Worm (Caenorhabditis elegans): ENCODE results near the gene K02A6.3.

DNA sequence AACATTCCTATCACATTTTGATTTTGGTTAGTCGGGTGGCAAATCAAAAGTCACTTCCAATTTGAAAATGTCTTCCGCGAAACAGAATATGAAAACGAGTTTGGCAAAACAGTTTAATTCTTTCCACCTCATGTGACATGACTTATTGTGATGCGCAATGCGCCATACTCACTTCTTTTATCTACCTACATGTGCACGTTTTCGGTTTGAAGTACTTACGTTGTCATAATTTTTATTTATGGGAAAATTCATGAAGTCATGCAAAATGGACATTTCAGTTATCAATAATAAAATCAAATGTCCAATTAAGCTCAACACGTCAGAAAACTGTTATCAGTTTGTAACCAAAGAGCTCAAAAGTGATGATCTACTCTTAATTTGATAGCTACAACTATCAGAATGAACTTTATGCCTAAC lies 6.9 kb upstream of the K02A6.3 start:
- no peak for TF ChIP-seq F16B12.6 (tag; optimal IDR thresholded peaks at IDR 0.05)
- TF ChIP-seq snpc-4 (tag; optimal IDR thresholded peaks at IDR 0.05): no peak
- TF ChIP-seq ama-1 (optimal IDR thresholded peaks at IDR 0.05): no peak
- no peak for TF ChIP-seq fkh-10 (GFP tag; optimal IDR thresholded peaks at IDR 0.05)
- TF ChIP-seq ces-1 (GFP tag; optimal IDR thresholded peaks at IDR 0.05): no peak
- no peak for TF ChIP-seq nhr-237 (tag; optimal IDR thresholded peaks at IDR 0.05)
- no peak for TF ChIP-seq ztf-4 (tag; optimal IDR thresholded peaks at IDR 0.05)
- TF ChIP-seq snu-23 (GFP tag; optimal IDR thresholded peaks at IDR 0.05): peak; percentile 84
- peak; percentile 72 for TF ChIP-seq blmp-1 (tag; optimal IDR thresholded peaks at IDR 0.05)
- no peak for TF ChIP-seq zip-4 (GFP tag; optimal IDR thresholded peaks at IDR 0.05)
- TF ChIP-seq egl-27 (tag; optimal IDR thresholded peaks at IDR 0.05): no peak
- peak; percentile 35 for TF ChIP-seq skn-1 (tag; optimal IDR thresholded peaks at IDR 0.05)

Data from whole organism, L1 larva.